Fruit fly (Drosophila melanogaster) whole organism, prepupa: ENCODE measurements around the gene CG13639.

Source experiments
- Blimp-1 ChIP-seq: fragments of 200-800 bp; sonication (Bioruptor generic); optimal IDR thresholded peaks from 3 replicates; lab custom pipeline; 2017; ENCODE audit warnings: missing biosample characterization, missing genetic modification characterization, mild to moderate bottlenecking, moderate library complexity, missing genetic modification reagents
- CG11762 ChIP-seq: fragments of 200-800 bp; sonication (Bioruptor generic); optimal IDR thresholded peaks from 3 replicates; lab custom pipeline; 2016; ENCODE audit warnings: missing biosample characterization, missing genetic modification characterization; ENCODE audit not compliant: insufficient read depth
- CG11902 ChIP-seq: fragments of 200-800 bp; sonication (Bioruptor generic); optimal IDR thresholded peaks from 3 replicates; lab custom pipeline; 2016; ENCODE audit warnings: missing biosample characterization, missing genetic modification characterization
- CG15336 ChIP-seq: fragments of 200-800 bp; sonication (Bioruptor generic); IDR thresholded peaks from 2 replicates; pipeline ENCODE4 v1.3.6; 2022; ENCODE audit warnings: missing biosample characterization, missing genetic modification characterization
- CG1621 ChIP-seq: fragments of 200-800 bp; sonication (Bioruptor generic); optimal IDR thresholded peaks from 3 replicates; lab custom pipeline; 2018; ENCODE audit warnings: missing biosample characterization, mild to moderate bottlenecking, missing genetic modification characterization
- CG3032 ChIP-seq: fragments of 200-800 bp; optimal IDR thresholded peaks from 2 replicates; lab custom pipeline; 2019; ENCODE audit warnings: missing biosample characterization, mild to moderate bottlenecking, missing genetic modification characterization, moderate library complexity
- CG31627 ChIP-seq: fragments of 200-800 bp; sonication (Bioruptor generic); optimal IDR thresholded peaks from 3 replicates; lab custom pipeline; 2016; ENCODE audit warnings: missing biosample characterization, missing genetic modification characterization
- CG6276 ChIP-seq: fragments of 200-800 bp; sonication (Bioruptor generic); optimal IDR thresholded peaks from 2 replicates; lab custom pipeline; 2017; ENCODE audit warnings: missing biosample characterization, mild to moderate bottlenecking, missing genetic modification characterization
- CG6792 ChIP-seq: fragments of 200-800 bp; sonication (Bioruptor generic); optimal IDR thresholded peaks from 3 replicates; lab custom pipeline; 2016; ENCODE audit warnings: missing biosample characterization, missing genetic modification characterization
- CG6808 ChIP-seq: fragments of 200-800 bp; sonication (Bioruptor generic); optimal IDR thresholded peaks from 3 replicates; lab custom pipeline; 2017; ENCODE audit warnings: missing biosample characterization, missing genetic modification characterization, mild to moderate bottlenecking, moderate library complexity, missing genetic modification reagents
- CG8119 ChIP-seq: fragments of 200-800 bp; sonication (Bioruptor generic); IDR thresholded peaks from 3 replicates; pipeline ENCODE4 v1.3.6; 2022; ENCODE audit warnings: missing biosample characterization, missing genetic modification characterization
- CG8319 ChIP-seq: fragments of 200-800 bp; sonication (Bioruptor generic); optimal IDR thresholded peaks from 3 replicates; lab custom pipeline; 2016; ENCODE audit warnings: missing biosample characterization, missing genetic modification characterization
- CG8632 ChIP-seq: fragments of 200-800 bp; sonication (Bioruptor generic); optimal IDR thresholded peaks from 3 replicates; lab custom pipeline; 2016; ENCODE audit warnings: missing biosample characterization, missing genetic modification characterization
- CG9139 ChIP-seq: fragments of 200-800 bp; sonication (Bioruptor generic); optimal IDR thresholded peaks from 3 replicates; lab custom pipeline; 2017; ENCODE audit warnings: missing biosample characterization, mild to moderate bottlenecking, missing genetic modification characterization
- Eip75B ChIP-seq: fragments of 200-800 bp; sonication (Bioruptor generic); optimal IDR thresholded peaks from 3 replicates; lab custom pipeline; 2016; ENCODE audit warnings: missing biosample characterization, missing genetic modification characterization
- Eip78C ChIP-seq: fragments of 200-800 bp; sonication (Bioruptor generic); peaks from one replicate; lab custom pipeline; 2016; ENCODE audit warnings: missing biosample characterization, missing genetic modification characterization
- Eip93F ChIP-seq: fragments of 200-800 bp; sonication (Bioruptor generic); optimal IDR thresholded peaks from 2 replicates; lab custom pipeline; 2016; ENCODE audit warnings: missing biosample characterization, mild to moderate bottlenecking, missing genetic modification characterization
- Ets21C ChIP-seq: fragments of 200-800 bp; sonication (Bioruptor generic); optimal IDR thresholded peaks from 3 replicates; lab custom pipeline; 2016; ENCODE audit warnings: missing biosample characterization, missing genetic modification characterization
- Ets96B ChIP-seq: fragments of 200-800 bp; optimal IDR thresholded peaks from 2 replicates; lab custom pipeline; 2019; ENCODE audit warnings: missing biosample characterization, mild to moderate bottlenecking, missing genetic modification characterization, moderate library complexity
- Gug ChIP-seq: fragments of 200-800 bp; sonication (Bioruptor generic); IDR thresholded peaks from 2 replicates; pipeline ENCODE4 v1.3.6; 2022; ENCODE audit warnings: missing biosample characterization, missing genetic modification characterization
- Hr38 ChIP-seq: sonication (Bioruptor generic); optimal IDR thresholded peaks from 2 replicates; lab custom pipeline; 2016; ENCODE audit warnings: missing biosample characterization, missing genetic modification characterization
- Hr39 ChIP-seq: fragments of 200-800 bp; sonication (Bioruptor generic); optimal IDR thresholded peaks from 2 replicates; lab custom pipeline; 2016; ENCODE audit warnings: missing biosample characterization, missing genetic modification characterization
- Hr4 ChIP-seq: fragments of 200-800 bp; sonication (Bioruptor generic); optimal IDR thresholded peaks from 3 replicates; lab custom pipeline; 2016; ENCODE audit warnings: missing biosample characterization, missing genetic modification characterization
- Lpt ChIP-seq: fragments of 200-800 bp; sonication (Bioruptor generic); optimal IDR thresholded peaks from 3 replicates; lab custom pipeline; 2016; ENCODE audit warnings: missing biosample characterization, missing genetic modification characterization
- Met ChIP-seq: fragments of 200-800 bp; sonication (Bioruptor generic); optimal IDR thresholded peaks from 3 replicates; lab custom pipeline; 2016; ENCODE audit warnings: missing biosample characterization, missing genetic modification characterization
- Smox ChIP-seq: fragments of 200-800 bp; sonication (Bioruptor generic); optimal IDR thresholded peaks from 3 replicates; lab custom pipeline; 2016; ENCODE audit warnings: missing biosample characterization, missing genetic modification characterization
- Sox102F ChIP-seq: fragments of 200-800 bp; sonication (Bioruptor generic); optimal IDR thresholded peaks from 2 replicates; lab custom pipeline; 2016; ENCODE audit warnings: missing biosample characterization, mild to moderate bottlenecking, missing genetic modification characterization
- Sox14 ChIP-seq: fragments of 200-800 bp; sonication (Bioruptor generic); optimal IDR thresholded peaks from 3 replicates; lab custom pipeline; 2016; ENCODE audit warnings: missing biosample characterization, missing genetic modification characterization
- Sox15 ChIP-seq: fragments of 200-800 bp; sonication (Bioruptor generic); optimal IDR thresholded peaks from 3 replicates; lab custom pipeline; 2016; ENCODE audit warnings: missing biosample characterization, missing genetic modification characterization
- achi ChIP-seq: fragments of 200-800 bp; sonication (Bioruptor generic); optimal IDR thresholded peaks from 3 replicates; lab custom pipeline; 2016; ENCODE audit warnings: missing biosample characterization, missing genetic modification characterization
- cyc ChIP-seq: fragments of 200-800 bp; sonication (Bioruptor generic); optimal IDR thresholded peaks from 3 replicates; lab custom pipeline; 2016; ENCODE audit warnings: missing biosample characterization, missing genetic modification characterization
- dsx ChIP-seq: fragments of 200-800 bp; optimal IDR thresholded peaks from 3 replicates; lab custom pipeline; 2019; ENCODE audit warnings: missing biosample characterization, mild to moderate bottlenecking, missing genetic modification characterization, moderate library complexity; ENCODE audit not compliant: poor library complexity, severe bottlenecking
- eg ChIP-seq: fragments of 200-800 bp; sonication (Bioruptor generic); IDR thresholded peaks from 3 replicates; pipeline ENCODE4 v1.3.6; 2022; ENCODE audit warnings: missing biosample characterization, missing genetic modification characterization
- esn ChIP-seq: fragments of 200-800 bp; sonication (Bioruptor generic); optimal IDR thresholded peaks from 2 replicates; lab custom pipeline; 2016; ENCODE audit warnings: missing biosample characterization, mild to moderate bottlenecking, missing genetic modification characterization, moderate library complexity
- fd85E ChIP-seq: fragments of 200-800 bp; sonication (Bioruptor generic); optimal IDR thresholded peaks from 3 replicates; lab custom pipeline; 2016; ENCODE audit warnings: missing biosample characterization, missing genetic modification characterization
- fkh ChIP-seq: fragments of 200-800 bp; sonication (Bioruptor generic); optimal IDR thresholded peaks from 3 replicates; lab custom pipeline; 2017; ENCODE audit warnings: missing biosample characterization, mild to moderate bottlenecking, missing genetic modification characterization, moderate library complexity
- lz ChIP-seq: fragments of 200-800 bp; sonication (Bioruptor generic); optimal IDR thresholded peaks from 3 replicates; lab custom pipeline; 2016; ENCODE audit warnings: missing biosample characterization, missing genetic modification characterization
- salr ChIP-seq, 2 experiments: fragments of 200-800 bp; sonication (Bioruptor generic); optimal IDR thresholded peaks; 3 replicates each; lab custom pipeline; 2016 to 2018; ENCODE audit warnings: missing biosample characterization in 2 of 2, missing genetic modification characterization in 2 of 2, mild to moderate bottlenecking in 1 of 2
- spab ChIP-seq: fragments of 200-800 bp; sonication (Bioruptor generic); optimal IDR thresholded peaks from 2 replicates; lab custom pipeline; 2017; ENCODE audit warnings: missing biosample characterization, mild to moderate bottlenecking, missing genetic modification characterization, missing genetic modification reagents
- ss ChIP-seq, 2 experiments: fragments of 200-800 bp; sonication (Bioruptor generic); optimal IDR thresholded peaks; 2 replicates in 1 of 2; 3 replicates in 1 of 2; lab custom pipeline; 2017 to 2018; ENCODE audit warnings: mild to moderate bottlenecking in 2 of 2, missing biosample characterization in 2 of 2, missing genetic modification characterization in 2 of 2, moderate library complexity in 1 of 2
- topi ChIP-seq: fragments of 200-800 bp; sonication (Bioruptor generic); optimal IDR thresholded peaks from 3 replicates; lab custom pipeline; 2016; ENCODE audit warnings: missing biosample characterization, missing genetic modification characterization
- vri ChIP-seq: fragments of 200-800 bp; sonication (Bioruptor generic); optimal IDR thresholded peaks from 3 replicates; lab custom pipeline; 2016; ENCODE audit warnings: missing biosample characterization, mild to moderate bottlenecking, missing genetic modification characterization

Gene CG13639

dm6 chr3R:24825548-24825947 is 34.6 kb downstream of the CG13639 start, which contains the start of gene niki:
TSS of gene niki (minus strand) at chr3R:24825648.
- TF ChIP-seq CG1621 (tag; lab: Kevin White, UChicago) (no peak), Hr38 (GFP tag; lab: Kevin White, UChicago) (no peak), CG8319 (no peak)
- TF ChIP-seq, all 60 proteins: peak for 0

dm6 chr3R:24823061-24823460 is 37.1 kb downstream of the CG13639 start:
- no peak for TF ChIP-seq cyc (GFP tag; lab: Kevin White, UChicago)
- no peak for TF ChIP-seq Hr38 (GFP tag; lab: Kevin White, UChicago)
- no peak for TF ChIP-seq dsx (GFP tag; lab: Kevin White, UChicago)
- no peak for TF ChIP-seq spab (GFP tag; lab: Kevin White, UChicago)
- no peak for TF ChIP-seq Met
- no peak for TF ChIP-seq vri
- no peak for TF ChIP-seq topi (GFP tag; lab: Kevin White, UChicago)
- no peak for TF ChIP-seq CG8119 (GFP tag; lab: Robert Waterston, UW)
- no peak for TF ChIP-seq Eip78C (GFP tag; lab: Kevin White, UChicago)
- no peak for TF ChIP-seq Eip93F
- no peak for TF ChIP-seq Hr39 (GFP tag; lab: Kevin White, UChicago)
- TF ChIP-seq Sox14 (GFP tag; lab: Kevin White, UChicago), result no peak
- TF ChIP-seq salr (GFP tag; optimal IDR thresholded peaks at IDR 0.05; lab: Kevin White, UChicago), result no peak
- no peak for TF ChIP-seq CG15336 (GFP tag; lab: Robert Waterston, UW)
- TF ChIP-seq Ets21C, result no peak
- no peak for TF ChIP-seq CG6276 (GFP tag; lab: Kevin White, UChicago)
- TF ChIP-seq, all 60 proteins: peak for 0

DNA sequence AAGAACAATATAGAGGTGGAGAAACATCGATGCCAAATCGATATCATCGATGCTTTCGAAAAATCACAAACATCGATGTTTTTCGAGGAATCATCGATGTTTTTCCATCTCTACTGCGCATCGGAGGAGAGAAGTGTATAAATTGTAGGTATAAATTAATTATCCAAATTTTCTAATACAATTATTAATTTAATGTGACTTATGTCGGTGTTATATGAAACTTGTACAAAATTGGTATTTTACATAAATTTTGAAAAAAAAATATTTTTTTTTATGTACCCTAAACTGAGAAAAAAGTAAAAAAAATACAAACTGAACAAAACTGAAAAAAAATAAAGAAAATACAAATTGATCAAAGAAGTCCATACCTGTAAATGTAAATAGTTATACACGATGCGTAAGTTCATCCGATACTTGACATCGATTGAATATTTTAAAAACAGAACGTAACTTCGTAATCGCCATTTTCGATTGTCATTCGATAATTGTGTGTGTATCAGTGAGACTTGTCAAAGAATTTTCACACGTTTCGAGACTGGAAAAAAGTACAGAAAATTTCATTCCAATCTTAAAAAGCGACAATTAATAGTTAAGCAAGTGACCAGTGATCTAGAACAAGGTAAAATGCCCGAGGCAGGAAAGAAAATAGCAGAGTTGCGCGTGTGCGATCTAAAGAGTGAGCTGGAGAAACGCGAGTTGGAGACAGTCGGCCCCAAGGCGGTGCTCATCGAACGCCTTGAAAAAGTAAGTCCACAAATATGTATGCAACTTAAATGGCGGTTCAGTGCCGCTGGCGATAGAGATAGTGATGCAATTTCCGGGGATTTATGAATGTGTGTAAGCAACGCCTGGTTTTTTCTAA is 42.9 kb downstream of the CG13639 start, which contains the start of the genes CG5808 and Saf-B:
CG5808 (minus strand) TSS at position 15 of the 862 bp plus-strand sequence.
Saf-B (plus strand) TSS at position 472 of the 862 bp plus-strand sequence.
- peak; percentile 52 for TF ChIP-seq esn
- peak; percentile 20 for TF ChIP-seq CG11902 (GFP tag; lab: Kevin White, UChicago)
- TF ChIP-seq eg (GFP tag; lab: Robert Waterston, UW), result no peak
- TF ChIP-seq cyc (GFP tag; lab: Kevin White, UChicago), result peak; percentile 46
- TF ChIP-seq CG9139 (GFP tag; lab: Kevin White, UChicago), result no peak
- peak; percentile 10 for TF ChIP-seq CG31627 (GFP tag; lab: Kevin White, UChicago)
- TF ChIP-seq topi (GFP tag; lab: Kevin White, UChicago), result no peak

DNA sequence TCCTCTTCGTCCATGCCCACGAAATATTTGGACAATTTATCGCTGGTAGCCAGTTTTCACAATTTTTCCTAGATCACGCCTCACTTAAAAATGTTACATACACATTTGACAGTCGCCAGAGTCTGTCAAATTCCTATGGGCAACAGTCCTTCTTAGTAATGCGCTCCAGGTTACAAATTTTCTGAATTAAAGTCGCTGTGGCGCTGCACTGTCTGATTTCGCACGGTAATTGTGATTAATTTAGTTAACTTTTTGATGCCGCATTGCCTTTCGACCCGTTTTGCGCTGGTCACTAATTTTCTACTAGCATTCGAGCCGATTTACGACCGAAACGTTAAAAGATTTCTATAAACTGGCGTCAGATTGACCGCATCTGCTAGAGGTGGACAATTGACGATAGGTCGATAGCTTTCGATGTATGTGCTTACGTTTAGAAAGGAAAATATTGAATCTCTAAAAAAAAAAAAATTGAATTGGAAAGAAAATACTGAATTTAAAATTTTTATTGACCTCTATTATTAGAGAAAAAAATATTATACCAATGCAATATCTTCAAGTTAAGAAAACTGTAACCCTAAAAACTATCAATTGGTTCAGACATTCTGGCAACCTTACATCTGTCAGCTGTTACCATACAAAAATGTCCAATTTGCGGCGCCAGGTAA is 46.4 kb downstream of the CG13639 start, which contains the start of the genes lili and CG34150:
lili (minus strand) TSS at position 376 of the 665 bp plus-strand sequence.
CG34150 (plus strand) TSS at position 626 of the 665 bp plus-strand sequence.
- TF ChIP-seq CG11762 (peak; percentile 22), Gug (0 out of 2 replicates have a peak, but pooled peaks have one; percentile 36), Lpt (GFP tag; lab: Kevin White, UChicago) (no peak), Hr38 (GFP tag; lab: Kevin White, UChicago) (no peak), Met (no peak), Hr4 (GFP tag; lab: Kevin White, UChicago) (no peak), vri (no peak), CG6808 (GFP tag; lab: Kevin White, UChicago) (no peak), ss (GFP tag; optimal IDR thresholded peaks at IDR 0.05; lab: Kevin White, UChicago) (no peak), Blimp-1 (no peak), fkh (GFP tag; lab: Kevin White, UChicago) (no peak), Smox (GFP tag; lab: Kevin White, UChicago) (no peak), CG3032 (tag; lab: Kevin White, UChicago) (peak; percentile 64), CG8119 (GFP tag; lab: Robert Waterston, UW) (peak; percentile 31; the same call in 1 of the 3 replicates), spab (GFP tag; lab: Kevin White, UChicago) (no peak), Ets96B (peak; percentile 22), Eip75B (GFP tag; lab: Kevin White, UChicago) (no peak), fd85E (GFP tag; lab: Kevin White, UChicago) (no peak), lz (GFP tag; lab: Kevin White, UChicago) (peak; percentile 69), CG8632 (GFP tag; lab: Kevin White, UChicago) (no peak), CG6792 (GFP tag; lab: Kevin White, UChicago) (peak; percentile 33), Sox102F (no peak), achi (GFP tag; lab: Kevin White, UChicago) (peak; percentile 82), Sox15 (GFP tag; lab: Kevin White, UChicago) (peak; percentile 51), Eip78C (GFP tag; lab: Kevin White, UChicago) (peak; percentile 90)
